Worm (Caenorhabditis elegans) whole organism, early embryonic: ENCODE data around the gene F37C12.21.

ENCODE experiments used
- B0310.2 ChIP-seq: sonication (generic microtip); optimal IDR thresholded peaks from 2 replicates; lab custom pipeline; 2016; ENCODE audit warnings: mild to moderate bottlenecking, missing genetic modification characterization, missing compliant biosample characterization
- ama-1 ChIP-seq: fragments of 150-350 bp; optimal IDR thresholded peaks from 2 replicates; lab custom pipeline; 2014
- ceh-13 ChIP-seq: fragments of 200-800 bp; sonication (Bioruptor generic); optimal IDR thresholded peaks from 2 replicates; lab custom pipeline; 2018; ENCODE audit warnings: mild to moderate bottlenecking, missing genetic modification characterization, missing compliant biosample characterization
- ceh-36 ChIP-seq: sonication (generic microtip); optimal IDR thresholded peaks from 2 replicates; lab custom pipeline; 2016; ENCODE audit warnings: missing genetic modification characterization, inconsistent platforms, missing compliant biosample characterization
- ets-7 ChIP-seq: sonication (generic microtip); optimal IDR thresholded peaks from 2 replicates; lab custom pipeline; 2016; ENCODE audit warnings: missing genotype, missing genetic modification characterization, missing compliant biosample characterization
- hmbx-1 ChIP-seq: sonication (generic microtip); optimal IDR thresholded peaks from 2 replicates; lab custom pipeline; 2016; ENCODE audit warnings: mild to moderate bottlenecking, missing genetic modification characterization, missing compliant biosample characterization
- hmg-4 ChIP-seq: fragments of 200-800 bp; sonication (Bioruptor generic); optimal IDR thresholded peaks from 2 replicates; lab custom pipeline; 2018; ENCODE audit warnings: mild to moderate bottlenecking, missing genetic modification characterization, missing compliant biosample characterization
- hnd-1 ChIP-seq: sonication (generic microtip); optimal IDR thresholded peaks from 2 replicates; lab custom pipeline; 2016; ENCODE audit warnings: missing genetic modification characterization, missing compliant biosample characterization
- scrt-1 ChIP-seq: fragments of 200-800 bp; sonication (Bioruptor generic); IDR thresholded peaks from 2 replicates; pipeline ENCODE4 v1.3.6; 2022; ENCODE audit warnings: missing genetic modification characterization, missing compliant biosample characterization
- tbx-11 ChIP-seq: fragments of 200-800 bp; sonication (Bioruptor generic); IDR thresholded peaks from 2 replicates; pipeline ENCODE4 v1.3.6; 2022; ENCODE audit warnings: missing genetic modification characterization, missing compliant biosample characterization
- tbx-37 ChIP-seq: fragments of 200-800 bp; sonication (Bioruptor generic); conservative IDR thresholded peaks from 2 replicates; pipeline ENCODE4 v1.3.6; 2022; ENCODE audit warnings: missing genetic modification reagents, missing genetic modification characterization, missing compliant biosample characterization

DNA sequence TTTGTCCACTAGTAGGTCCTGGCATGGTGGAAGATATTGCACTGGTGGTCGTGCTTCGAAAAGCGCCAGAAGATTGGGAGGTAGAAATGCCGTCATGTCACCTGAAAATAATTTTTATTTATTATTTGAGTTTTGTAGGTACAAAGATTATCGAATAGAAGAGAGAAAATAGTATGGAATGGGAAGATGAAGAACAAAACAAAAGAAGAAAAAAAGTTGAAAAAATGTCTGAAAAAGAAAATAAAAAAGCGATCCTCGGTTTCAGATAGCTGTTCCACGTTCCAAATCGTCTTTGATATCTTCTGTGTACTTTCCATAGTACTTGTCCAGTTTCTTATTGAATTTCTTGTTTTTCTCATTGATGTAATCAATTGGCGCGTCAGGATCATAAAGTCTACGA lies 27.1 kb upstream of the F37C12.21 start, which contains the start of gene rnp-7:
- TF ChIP-seq hmg-4 (GFP tag; lab: Kevin White, UChicago) (no peak), hnd-1 (tag; lab: Kevin White, UChicago) (no peak), scrt-1 (GFP tag; lab: Robert Waterston, UW) (no peak), tbx-11 (GFP tag; lab: Robert Waterston, UW) (no peak), ama-1 (lab: Kevin White, UChicago) (no peak), tbx-37 (GFP tag; lab: Robert Waterston, UW) (no peak), ceh-36 (no peak), ets-7 (no peak), ceh-13 (GFP tag; lab: Kevin White, UChicago) (no peak), hmbx-1 (tag; lab: Kevin White, UChicago) (no peak), B0310.2 (tag; lab: Kevin White, UChicago) (no peak)
